Fruit fly (Drosophila melanogaster) whole organism, embryonic: ENCODE results near the gene Pgd.

Experiments used
- Bdp1 ChIP-seq: fragments of 200-800 bp; sonication (Bioruptor generic); optimal IDR thresholded peaks from 3 replicates; lab custom pipeline; 2016; ENCODE audit warnings: missing biosample characterization, missing genetic modification characterization
- Blimp-1 ChIP-seq: fragments of 200-800 bp; sonication (Bioruptor generic); optimal IDR thresholded peaks from 3 replicates; lab custom pipeline; 2018; ENCODE audit warnings: missing biosample characterization, missing genetic modification characterization, mild to moderate bottlenecking, moderate library complexity, missing genetic modification reagents
- CG10462 ChIP-seq: fragments of 200-800 bp; sonication (Bioruptor generic); optimal IDR thresholded peaks from 2 replicates; lab custom pipeline; 2016; ENCODE audit warnings: missing biosample characterization, missing genetic modification characterization
- CG13775 ChIP-seq: fragments of 200-800 bp; sonication (Bioruptor generic); optimal IDR thresholded peaks from 3 replicates; lab custom pipeline; 2017; ENCODE audit warnings: missing biosample characterization, mild to moderate bottlenecking, missing genetic modification characterization
- CG17385 ChIP-seq: fragments of 200-800 bp; sonication (Bioruptor generic); optimal IDR thresholded peaks from 3 replicates; lab custom pipeline; 2018; ENCODE audit warnings: missing biosample characterization, mild to moderate bottlenecking, missing genetic modification characterization
- CG18619 ChIP-seq: fragments of 200-800 bp; sonication (Bioruptor generic); optimal IDR thresholded peaks from 3 replicates; lab custom pipeline; 2017; ENCODE audit warnings: missing biosample characterization, mild to moderate bottlenecking, missing genetic modification characterization
- CG2116 ChIP-seq: fragments of 200-800 bp; sonication (Bioruptor generic); optimal IDR thresholded peaks from 3 replicates; lab custom pipeline; 2018; ENCODE audit warnings: missing biosample characterization, mild to moderate bottlenecking, missing genetic modification characterization
- CG31365 ChIP-seq: fragments of 200-800 bp; sonication (Bioruptor generic); optimal IDR thresholded peaks from 2 replicates; lab custom pipeline; 2018; ENCODE audit warnings: missing biosample characterization, mild to moderate bottlenecking, missing genetic modification characterization
- CG32532 ChIP-seq: fragments of 200-800 bp; sonication (Bioruptor generic); IDR thresholded peaks from 2 replicates; pipeline ENCODE4 v1.3.6; 2022; ENCODE audit warnings: missing biosample characterization, missing genetic modification characterization
- CG3281 ChIP-seq: fragments of 200-800 bp; sonication (Bioruptor generic); optimal IDR thresholded peaks from 3 replicates; lab custom pipeline; 2017; ENCODE audit warnings: missing biosample characterization, mild to moderate bottlenecking, missing genetic modification characterization
- CG34224 ChIP-seq: fragments of 200-800 bp; sonication (Bioruptor generic); IDR thresholded peaks from 3 replicates; pipeline ENCODE4 v1.3.6; 2022; ENCODE audit warnings: missing biosample characterization, missing genetic modification characterization; ENCODE audit not compliant: partially characterized antibody
- CG4328 ChIP-seq: fragments of 200-800 bp; sonication (Bioruptor generic); optimal IDR thresholded peaks from 3 replicates; lab custom pipeline; 2017; ENCODE audit warnings: missing biosample characterization, missing genetic modification reagents, missing genetic modification characterization
- CG4424 ChIP-seq: fragments of 200-800 bp; sonication (Bioruptor generic); optimal IDR thresholded peaks from 3 replicates; lab custom pipeline; 2016; ENCODE audit warnings: missing biosample characterization, missing genetic modification characterization
- CG6765 ChIP-seq: fragments of 200-800 bp; sonication (Bioruptor generic); optimal IDR thresholded peaks from 3 replicates; lab custom pipeline; 2017; ENCODE audit warnings: missing biosample characterization, mild to moderate bottlenecking, missing genetic modification characterization
- CG6813 ChIP-seq: fragments of 200-800 bp; sonication (Bioruptor generic); optimal IDR thresholded peaks from 2 replicates; lab custom pipeline; 2017; ENCODE audit warnings: missing biosample characterization, missing genetic modification characterization, mild to moderate bottlenecking, moderate library complexity, missing genetic modification reagents
- CG9437 ChIP-seq: fragments of 200-800 bp; sonication (Bioruptor generic); optimal IDR thresholded peaks from 2 replicates; lab custom pipeline; 2018; ENCODE audit warnings: missing biosample characterization, mild to moderate bottlenecking, missing genetic modification characterization
- CG9609 ChIP-seq: fragments of 200-800 bp; sonication (Bioruptor generic); optimal IDR thresholded peaks from 3 replicates; lab custom pipeline; 2016; ENCODE audit warnings: missing biosample characterization, missing genetic modification characterization
- Doc3 ChIP-seq: fragments of 200-800 bp; sonication (Bioruptor generic); IDR thresholded peaks from 3 replicates; pipeline ENCODE4 v1.3.6; 2022; ENCODE audit warnings: missing biosample characterization, missing genetic modification characterization; ENCODE audit not compliant: partially characterized antibody
- ERR ChIP-seq: fragments of 200-800 bp; sonication (Bioruptor generic); optimal IDR thresholded peaks from 2 replicates; lab custom pipeline; 2016; ENCODE audit warnings: missing biosample characterization, missing genetic modification characterization
- Eip74EF ChIP-seq, 2 experiments: fragments of 200-800 bp in 1 of 2; fragments of >200 bp in 1 of 2; sonication (Bioruptor generic) in 1 of 2; optimal IDR thresholded peaks; 2 replicates each; lab custom pipeline; 2017 to 2019; ENCODE audit warnings: missing biosample characterization in 2 of 2, missing genetic modification characterization in 2 of 2, mild to moderate bottlenecking in 1 of 2, moderate library complexity in 1 of 2
- Elba2 ChIP-seq: fragments of 200-800 bp; sonication (Bioruptor generic); optimal IDR thresholded peaks from 3 replicates; lab custom pipeline; 2016; ENCODE audit warnings: missing biosample characterization, missing genetic modification characterization
- GATAe ChIP-seq: fragments of 200-800 bp; sonication (Bioruptor generic); conservative IDR thresholded peaks from 2 replicates; pipeline ENCODE4 v1.3.6; 2022; ENCODE audit warnings: missing biosample characterization, missing genetic modification characterization
- HmgD ChIP-seq: fragments of 200-800 bp; sonication (Bioruptor generic); optimal IDR thresholded peaks from 3 replicates; lab custom pipeline; 2016; ENCODE audit warnings: missing biosample characterization, missing genetic modification characterization
- HmgZ ChIP-seq: fragments of 200-800 bp; sonication (Bioruptor generic); optimal IDR thresholded peaks from 2 replicates; lab custom pipeline; 2018; ENCODE audit warnings: missing biosample characterization, mild to moderate bottlenecking, missing genetic modification characterization
- Ravus ChIP-seq: fragments of 200-800 bp; sonication (Bioruptor generic); IDR thresholded peaks from 2 replicates; pipeline ENCODE4 v1.3.6; 2022; ENCODE audit warnings: missing biosample characterization, missing genetic modification characterization
- Sin3A ChIP-seq: fragments of >200 bp; optimal IDR thresholded peaks from 2 replicates; lab custom pipeline; 2018
- TFAM ChIP-seq: fragments of 200-800 bp; sonication (Bioruptor generic); optimal IDR thresholded peaks from 2 replicates; lab custom pipeline; 2017; ENCODE audit warnings: missing biosample characterization, missing genetic modification characterization, inconsistent platforms
- Taf1 ChIP-seq: fragments of 200-800 bp; sonication (Bioruptor generic); IDR thresholded peaks from 2 replicates; pipeline ENCODE4 v1.3.6; 2022; ENCODE audit warnings: missing biosample characterization, missing genetic modification characterization
- bab2 ChIP-seq: fragments of 200-800 bp; sonication (Bioruptor generic); optimal IDR thresholded peaks from 2 replicates; lab custom pipeline; 2016; ENCODE audit warnings: missing biosample characterization, missing genetic modification characterization
- bcd ChIP-seq: fragments of 200-800 bp; sonication (Bioruptor generic); optimal IDR thresholded peaks from 2 replicates; lab custom pipeline; 2017; ENCODE audit warnings: missing biosample characterization, mild to moderate bottlenecking, missing genetic modification characterization
- ci ChIP-seq: fragments of 200-800 bp; sonication (Bioruptor generic); IDR thresholded peaks from 3 replicates; pipeline ENCODE4 v1.3.6; 2022; ENCODE audit warnings: missing biosample characterization, missing genetic modification characterization
- croc ChIP-seq: fragments of 200-800 bp; sonication (Bioruptor generic); conservative IDR thresholded peaks from 3 replicates; pipeline ENCODE4 v1.3.6; 2022; ENCODE audit warnings: missing biosample characterization, missing genetic modification characterization
- danr ChIP-seq: fragments of 200-800 bp; sonication (Bioruptor generic); IDR thresholded peaks from 2 replicates; pipeline ENCODE4 v1.3.6; 2022; ENCODE audit warnings: missing biosample characterization, missing genetic modification characterization
- dimm ChIP-seq: fragments of 200-800 bp; sonication (Bioruptor generic); IDR thresholded peaks from 2 replicates; pipeline ENCODE4 v1.3.6; 2022; ENCODE audit warnings: missing biosample characterization, missing genetic modification characterization
- emc ChIP-seq: fragments of 200-800 bp; sonication (Bioruptor generic); optimal IDR thresholded peaks from 2 replicates; lab custom pipeline; 2016; ENCODE audit warnings: missing biosample characterization, missing genetic modification characterization
- ftz-f1 ChIP-seq: fragments of 200-800 bp; sonication (Bioruptor generic); optimal IDR thresholded peaks from 2 replicates; lab custom pipeline; 2016; ENCODE audit warnings: missing biosample characterization, missing genetic modification characterization
- hbn ChIP-seq: fragments of 200-800 bp; sonication (Bioruptor generic); IDR thresholded peaks from 2 replicates; pipeline ENCODE4 v1.3.6; 2022; ENCODE audit warnings: missing biosample characterization, missing genetic modification characterization; ENCODE audit not compliant: partially characterized antibody
- insv ChIP-seq, 2 experiments: fragments of 200-800 bp; sonication (Bioruptor generic); optimal IDR thresholded peaks; 3 replicates each; lab custom pipeline; 2016 to 2018; ENCODE audit warnings: missing biosample characterization in 2 of 2, missing genetic modification characterization in 2 of 2
- inv ChIP-seq: fragments of 200-800 bp; sonication (Bioruptor generic); IDR thresholded peaks from 2 replicates; pipeline ENCODE4 v1.3.6; 2022; ENCODE audit warnings: missing biosample characterization, missing genetic modification characterization; ENCODE audit not compliant: partially characterized antibody
- lbe ChIP-seq: fragments of 200-800 bp; sonication (Bioruptor generic); optimal IDR thresholded peaks from 2 replicates; lab custom pipeline; 2016; ENCODE audit warnings: missing biosample characterization, mild to moderate bottlenecking, missing genetic modification characterization
- onecut ChIP-seq: fragments of 200-800 bp; sonication (Bioruptor generic); IDR thresholded peaks from 2 replicates; pipeline ENCODE4 v1.3.6; 2022; ENCODE audit warnings: missing biosample characterization, missing genetic modification characterization
- otp ChIP-seq: fragments of 200-800 bp; sonication (Bioruptor generic); IDR thresholded peaks from 3 replicates; pipeline ENCODE4, ENCODE4 v1.3.6; 2022; ENCODE audit warnings: missing biosample characterization, missing genetic modification characterization
- pnt ChIP-seq: fragments of 200-800 bp; sonication (Bioruptor generic); optimal IDR thresholded peaks from 3 replicates; lab custom pipeline; 2016; ENCODE audit warnings: missing biosample characterization, missing genetic modification characterization
- run ChIP-seq: fragments of 200-800 bp; sonication (Bioruptor generic); optimal IDR thresholded peaks from 3 replicates; lab custom pipeline; 2018; ENCODE audit warnings: missing biosample characterization, mild to moderate bottlenecking, missing genetic modification characterization
- scrt ChIP-seq: fragments of 200-800 bp; sonication (Bioruptor generic); optimal IDR thresholded peaks from 2 replicates; lab custom pipeline; 2018; ENCODE audit warnings: missing biosample characterization, mild to moderate bottlenecking, missing genetic modification characterization, moderate library complexity
- sens-2 ChIP-seq: fragments of 200-800 bp; sonication (Bioruptor generic); IDR thresholded peaks from 2 replicates; pipeline ENCODE4 v1.3.6; 2022; ENCODE audit warnings: missing biosample characterization, missing genetic modification characterization
- sna ChIP-seq: fragments of 200-800 bp; sonication (Bioruptor generic); IDR thresholded peaks from 2 replicates; pipeline ENCODE4 v1.3.6; 2022; ENCODE audit warnings: missing biosample characterization, missing genetic modification characterization; ENCODE audit not compliant: partially characterized antibody
- usp ChIP-seq: fragments of >200 bp; optimal IDR thresholded peaks from 2 replicates; lab custom pipeline; 2017; ENCODE audit warnings: missing biosample characterization, missing genetic modification characterization
- zfh2 ChIP-seq: fragments of 200-800 bp; sonication (Bioruptor generic); optimal IDR thresholded peaks from 2 replicates; lab custom pipeline; 2016; ENCODE audit warnings: missing biosample characterization, missing genetic modification characterization

Pgd gene

DNA sequence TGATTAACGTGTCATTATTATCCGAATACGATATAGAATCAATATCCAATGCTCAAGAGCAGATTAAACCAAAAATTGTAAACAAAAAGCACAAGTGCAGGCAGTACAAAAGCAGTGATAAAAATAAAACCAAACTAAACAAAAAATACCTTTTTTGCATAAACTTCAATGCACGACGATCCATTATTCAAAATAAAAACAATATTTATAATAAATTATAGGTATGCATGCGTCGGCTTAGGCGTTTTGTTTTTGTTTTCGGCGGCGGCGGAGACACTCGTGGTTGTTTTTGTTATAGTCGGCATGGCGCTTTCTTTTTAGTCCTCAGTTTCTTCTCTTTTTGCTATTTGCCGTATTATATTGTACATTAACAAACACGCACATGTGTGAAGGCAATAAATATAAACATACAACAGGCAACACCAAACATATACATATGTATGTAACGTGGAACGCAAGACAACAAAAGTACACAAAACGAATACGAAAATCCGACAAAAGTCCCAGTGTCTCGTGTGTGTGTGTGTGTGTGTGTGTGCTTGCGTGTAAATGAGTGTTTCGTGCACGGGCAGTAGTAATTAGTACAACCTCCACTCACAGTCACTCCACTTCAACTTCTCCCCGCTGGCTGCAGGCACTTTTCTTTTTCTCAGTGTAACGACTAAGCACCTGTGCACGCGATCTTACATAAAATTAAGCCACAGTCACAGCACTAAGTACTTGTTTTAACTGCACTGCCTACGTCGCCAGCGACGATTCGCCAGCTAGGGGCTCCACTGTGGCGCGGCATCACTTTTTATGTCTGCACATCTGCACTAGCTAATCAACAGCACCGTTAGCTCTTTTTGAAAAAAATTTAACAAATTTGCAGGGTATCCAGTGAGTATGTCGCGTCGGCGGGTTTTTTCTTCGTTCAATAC lies 8.8 kb upstream of the Pgd start (continued):
- TF ChIP-seq emc (GFP tag; lab: Kevin White, UChicago) (no peak), CG17385 (GFP tag; lab: Kevin White, UChicago) (no peak), bcd (GFP tag; lab: Kevin White, UChicago) (peak; percentile 58), Bdp1 (GFP tag; lab: Kevin White, UChicago) (no peak), ERR (peak; percentile 22), Taf1 (GFP tag; lab: Robert Waterston, UW) (peak; percentile 19; the same call in 1 of the 2 replicates), Eip74EF (GFP tag; optimal IDR thresholded peaks at IDR 0.05; lab: Kevin White, UChicago) (no peak), CG2116 (GFP tag; lab: Kevin White, UChicago) (no peak), sna (no peak), insv (GFP tag; optimal IDR thresholded peaks at IDR 0.05; lab: Kevin White, UChicago) (no peak), CG3281 (GFP tag; lab: Kevin White, UChicago) (peak; percentile 30), Ravus (GFP tag; lab: Robert Waterston, UW) (no peak), GATAe (no peak), bab2 (GFP tag; lab: Kevin White, UChicago) (peak; percentile 49), Elba2 (GFP tag; lab: Kevin White, UChicago) (no peak), CG18619 (GFP tag; lab: Kevin White, UChicago) (peak; percentile 27), HmgD (no peak), CG9609 (GFP tag; lab: Kevin White, UChicago) (peak; percentile 31), CG6765 (GFP tag; lab: Kevin White, UChicago) (no peak), CG10462 (GFP tag; lab: Kevin White, UChicago) (no peak), pnt (GFP tag; lab: Kevin White, UChicago) (peak; percentile 42), croc (GFP tag; lab: Robert Waterston, UW) (peak; percentile 18; the same call in 1 of the 3 replicates), inv (GFP tag; lab: Robert Waterston, UW) (no peak), hbn (GFP tag; lab: Robert Waterston, UW) (no peak), CG9437 (GFP tag; lab: Kevin White, UChicago) (peak; percentile 3), lbe (GFP tag; lab: Kevin White, UChicago) (no peak), CG6813 (GFP tag; lab: Kevin White, UChicago) (no peak), CG32532 (GFP tag; lab: Robert Waterston, UW) (peak; percentile 57), Doc3 (GFP tag; lab: Robert Waterston, UW) (no peak), CG13775 (GFP tag; lab: Kevin White, UChicago) (peak; percentile 57), ftz-f1 (GFP tag; lab: Kevin White, UChicago) (no peak), CG4424 (GFP tag; lab: Kevin White, UChicago) (peak; percentile 48), CG4328 (no peak), CG31365 (tag; lab: Kevin White, UChicago) (no peak), onecut (GFP tag; lab: Robert Waterston, UW) (no peak), danr (no peak), ci (GFP tag; lab: Robert Waterston, UW) (no peak), usp (GFP tag; lab: Kevin White, UChicago) (no peak), zfh2 (GFP tag; lab: Kevin White, UChicago) (peak; percentile 33), TFAM (GFP tag; lab: Kevin White, UChicago) (no peak), CG34224 (GFP tag; lab: Robert Waterston, UW) (no peak), Blimp-1 (GFP tag; lab: Kevin White, UChicago) (peak; percentile 13), run (tag; lab: Kevin White, UChicago) (no peak), otp (GFP tag; lab: Robert Waterston, UW) (no peak), dimm (GFP tag; lab: Robert Waterston, UW) (no peak), sens-2 (no peak), scrt (peak; percentile 26), Sin3A (lab: Kevin White, UChicago) (no peak), HmgZ (tag; lab: Kevin White, UChicago) (no peak)
